Worm (Caenorhabditis elegans) whole organism, L1 larva: ENCODE data around the gene vha-8.
A peak's percentile ranks its signal among the peaks of the same experiment; 100 is the strongest.

Source experiments
- C04F5.9 ChIP-seq: sonication (generic microtip); optimal IDR thresholded peaks from 2 replicates; lab custom pipeline; 2016; ENCODE audit warnings: missing genetic modification characterization, missing compliant biosample characterization
- C16A3.4 ChIP-seq: fragments of 150-350 bp; optimal IDR thresholded peaks from 2 replicates; lab custom pipeline; 2014; ENCODE audit warnings: missing biosample characterization, missing genetic modification characterization
- F16B12.6 ChIP-seq: fragments of 150-350 bp; optimal IDR thresholded peaks from 2 replicates; lab custom pipeline; 2014; ENCODE audit warnings: missing biosample characterization, missing genetic modification characterization
- Y116A8C.19 ChIP-seq: sonication (generic microtip); optimal IDR thresholded peaks from 2 replicates; lab custom pipeline; 2016; ENCODE audit warnings: missing compliant biosample characterization, missing genetic modification characterization, borderline replicate concordance
- alr-1 ChIP-seq: fragments of 200-800 bp; sonication (Bioruptor generic); optimal IDR thresholded peaks from 2 replicates; lab custom pipeline; 2018; ENCODE audit warnings: borderline replicate concordance, mild to moderate bottlenecking, missing genetic modification characterization, missing compliant biosample characterization
- ama-1 ChIP-seq: fragments of 150-350 bp; optimal IDR thresholded peaks from 2 replicates; lab custom pipeline; 2014
- blmp-1 ChIP-seq: fragments of 150-350 bp; optimal IDR thresholded peaks from 2 replicates; lab custom pipeline; 2014; ENCODE audit warnings: missing biosample characterization, missing genetic modification characterization
- ceh-63 ChIP-seq: fragments of 200-800 bp; sonication (Bioruptor generic); optimal IDR thresholded peaks from 2 replicates; lab custom pipeline; 2018; ENCODE audit warnings: mild to moderate bottlenecking, missing genetic modification characterization, missing compliant biosample characterization
- ceh-8 ChIP-seq: fragments of 200-800 bp; sonication (Bioruptor generic); optimal IDR thresholded peaks from 2 replicates; lab custom pipeline; 2018; ENCODE audit warnings: mild to moderate bottlenecking, missing genetic modification characterization, moderate library complexity, missing compliant biosample characterization
- ceh-82 ChIP-seq, 3 experiments: fragments of 150-350 bp in 1 of 3; sonication (generic microtip) in 2 of 3; optimal IDR thresholded peaks; 2 replicates each; lab custom pipeline; 2014 to 2017; ENCODE audit warnings: missing biosample characterization in 3 of 3, missing genetic modification characterization in 3 of 3
- ceh-88 ChIP-seq: fragments of 200-800 bp; sonication (Bioruptor generic); IDR thresholded peaks from 2 replicates; pipeline ENCODE4 v1.3.6; 2022; ENCODE audit warnings: missing genetic modification characterization, missing compliant biosample characterization
- dsc-1 ChIP-seq: sonication (generic microtip); optimal IDR thresholded peaks from 2 replicates; lab custom pipeline; 2016; ENCODE audit warnings: mild to moderate bottlenecking, missing genetic modification characterization, missing compliant biosample characterization
- efl-1 ChIP-seq, 4 experiments: fragments of 150-350 bp; optimal IDR thresholded peaks in 3 of 4; peaks in 1 of 4; 1 replicate in 1 of 4; 2 replicates in 3 of 4; lab custom pipeline; 2014; ENCODE audit warnings: missing biosample characterization in 2 of 4, missing genetic modification characterization in 2 of 4, missing genetic modification reagents in 2 of 4
- efl-3 ChIP-seq: fragments of 200-800 bp; sonication (Bioruptor generic); optimal IDR thresholded peaks from 2 replicates; lab custom pipeline; 2018; ENCODE audit warnings: mild to moderate bottlenecking, missing genetic modification characterization, missing compliant biosample characterization
- elt-2 ChIP-seq: sonication (generic microtip); optimal IDR thresholded peaks from 2 replicates; lab custom pipeline; 2016; ENCODE audit warnings: missing genetic modification characterization, mild to moderate bottlenecking, inconsistent platforms, missing compliant biosample characterization, missing genetic modification reagents
- elt-3 ChIP-seq, 6 experiments: fragments of 150-350 bp in 1 of 6; sonication (generic microtip); optimal IDR thresholded peaks; 2 replicates each; lab custom pipeline; 2017 to 2018; ENCODE audit warnings: missing biosample characterization in 6 of 6, missing genetic modification characterization in 6 of 6, inconsistent platforms in 1 of 6
- fos-1 ChIP-seq: fragments of 150-350 bp; optimal IDR thresholded peaks from 2 replicates; lab custom pipeline; 2014; ENCODE audit warnings: missing biosample characterization, missing genetic modification characterization
- grh-1 ChIP-seq: fragments of 200-800 bp; sonication (Bioruptor generic); IDR thresholded peaks from 2 replicates; pipeline ENCODE4 v1.3.6; 2022; ENCODE audit warnings: missing genetic modification reagents, missing genetic modification characterization, missing compliant biosample characterization
- hlh-17 ChIP-seq: fragments of 200-800 bp; sonication (Bioruptor generic); optimal IDR thresholded peaks from 2 replicates; lab custom pipeline; 2018; ENCODE audit warnings: missing genetic modification characterization, mild to moderate bottlenecking, missing compliant biosample characterization, moderate library complexity, borderline replicate concordance
- irx-1 ChIP-seq: sonication (generic microtip); optimal IDR thresholded peaks from 2 replicates; lab custom pipeline; 2016; ENCODE audit warnings: missing genetic modification characterization, missing compliant biosample characterization
- lin-13 ChIP-seq: fragments of 150-350 bp; optimal IDR thresholded peaks from 2 replicates; lab custom pipeline; 2014; ENCODE audit warnings: missing biosample characterization, missing genetic modification reagents, missing genetic modification characterization
- lin-35 ChIP-seq, 2 experiments: fragments of 150-350 bp; optimal IDR thresholded peaks; 2 replicates each; lab custom pipeline; 2014; ENCODE audit warnings: missing biosample characterization in 2 of 2, missing genetic modification characterization in 2 of 2, missing genetic modification reagents in 2 of 2
- lin-39 ChIP-seq: fragments of 150-350 bp; optimal IDR thresholded peaks from 2 replicates; lab custom pipeline; 2014; ENCODE audit warnings: missing biosample characterization, missing genetic modification reagents, missing genetic modification characterization
- lsy-2 ChIP-seq, 2 experiments: fragments of 150-350 bp; optimal IDR thresholded peaks; 2 replicates each; lab custom pipeline; 2014; ENCODE audit warnings: missing biosample characterization in 2 of 2, missing genetic modification characterization in 2 of 2
- mab-9 ChIP-seq: fragments of 200-800 bp; sonication (Bioruptor generic); IDR thresholded peaks from 2 replicates; pipeline ENCODE4 v1.3.6; 2022; ENCODE audit warnings: missing genetic modification reagents, missing genetic modification characterization, missing compliant biosample characterization
- mdl-1 ChIP-seq, 2 experiments: fragments of 150-350 bp; optimal IDR thresholded peaks; 2 replicates each; lab custom pipeline; 2014 to 2017; ENCODE audit warnings: missing biosample characterization in 2 of 2, missing genetic modification characterization in 2 of 2, inconsistent platforms in 1 of 2
- mef-2 ChIP-seq: fragments of 150-350 bp; optimal IDR thresholded peaks from 2 replicates; lab custom pipeline; 2014; ENCODE audit warnings: missing biosample characterization, missing genetic modification characterization
- nhr-12 ChIP-seq: sonication (generic microtip); optimal IDR thresholded peaks from 2 replicates; lab custom pipeline; 2017; ENCODE audit warnings: missing biosample characterization, missing genetic modification characterization
- nhr-19 ChIP-seq: fragments of 200-800 bp; sonication (Bioruptor generic); conservative IDR thresholded peaks from 2 replicates; pipeline ENCODE4 v1.3.6; 2022; ENCODE audit warnings: missing genetic modification characterization, missing compliant biosample characterization
- nhr-28 ChIP-seq: fragments of 150-350 bp; optimal IDR thresholded peaks from 2 replicates; lab custom pipeline; 2014; ENCODE audit warnings: missing biosample characterization, missing genetic modification characterization
- nhr-71 ChIP-seq: sonication (generic microtip); optimal IDR thresholded peaks from 2 replicates; lab custom pipeline; 2016; ENCODE audit warnings: mild to moderate bottlenecking, missing genetic modification characterization, moderate library complexity, missing compliant biosample characterization
- nhr-85 ChIP-seq: sonication (generic microtip); peaks from one replicate; lab custom pipeline; 2016; ENCODE audit warnings: missing genetic modification characterization, inconsistent platforms, missing compliant biosample characterization
- pax-3 ChIP-seq: fragments of 200-800 bp; sonication (Bioruptor generic); optimal IDR thresholded peaks from 2 replicates; lab custom pipeline; 2018; ENCODE audit warnings: mild to moderate bottlenecking, missing genetic modification characterization, moderate library complexity, missing compliant biosample characterization
- pqm-1 ChIP-seq: sonication (generic microtip); optimal IDR thresholded peaks from 3 replicates; lab custom pipeline; 2017; ENCODE audit warnings: missing biosample characterization, missing genetic modification characterization
- rnt-1 ChIP-seq: sonication (generic microtip); optimal IDR thresholded peaks from 2 replicates; lab custom pipeline; 2016; ENCODE audit warnings: mild to moderate bottlenecking, missing genetic modification characterization, moderate library complexity, missing compliant biosample characterization
- skn-1 ChIP-seq: fragments of 150-350 bp; optimal IDR thresholded peaks from 2 replicates; lab custom pipeline; 2014; ENCODE audit warnings: missing biosample characterization, missing genetic modification characterization
- snpc-4 ChIP-seq: fragments of 150-350 bp; optimal IDR thresholded peaks from 2 replicates; lab custom pipeline; 2014; ENCODE audit warnings: missing biosample characterization, missing genetic modification characterization
- snu-23 ChIP-seq: sonication (generic microtip); optimal IDR thresholded peaks from 2 replicates; lab custom pipeline; 2016; ENCODE audit warnings: missing genetic modification characterization, missing compliant biosample characterization
- sptf-1 ChIP-seq: fragments of 150-350 bp; optimal IDR thresholded peaks from 2 replicates; lab custom pipeline; 2014; ENCODE audit warnings: missing biosample characterization, missing genetic modification characterization
- swsn-7 ChIP-seq: sonication (generic microtip); optimal IDR thresholded peaks from 2 replicates; lab custom pipeline; 2016; ENCODE audit warnings: missing genetic modification characterization, missing compliant biosample characterization
- tbx-2 ChIP-seq: sonication (generic microtip); optimal IDR thresholded peaks from 2 replicates; lab custom pipeline; 2016; ENCODE audit warnings: missing genetic modification characterization, missing compliant biosample characterization
- unc-86 ChIP-seq: sonication (generic microtip); optimal IDR thresholded peaks from 2 replicates; lab custom pipeline; 2016; ENCODE audit warnings: missing genetic modification characterization, missing compliant biosample characterization
- zag-1 ChIP-seq: fragments of 150-350 bp; optimal IDR thresholded peaks from 2 replicates; lab custom pipeline; 2014; ENCODE audit warnings: missing biosample characterization, missing genetic modification characterization
- ztf-4 ChIP-seq: fragments of 150-350 bp; optimal IDR thresholded peaks from 2 replicates; lab custom pipeline; 2014; ENCODE audit warnings: missing biosample characterization, missing genetic modification characterization

The vha-8 gene

DNA sequence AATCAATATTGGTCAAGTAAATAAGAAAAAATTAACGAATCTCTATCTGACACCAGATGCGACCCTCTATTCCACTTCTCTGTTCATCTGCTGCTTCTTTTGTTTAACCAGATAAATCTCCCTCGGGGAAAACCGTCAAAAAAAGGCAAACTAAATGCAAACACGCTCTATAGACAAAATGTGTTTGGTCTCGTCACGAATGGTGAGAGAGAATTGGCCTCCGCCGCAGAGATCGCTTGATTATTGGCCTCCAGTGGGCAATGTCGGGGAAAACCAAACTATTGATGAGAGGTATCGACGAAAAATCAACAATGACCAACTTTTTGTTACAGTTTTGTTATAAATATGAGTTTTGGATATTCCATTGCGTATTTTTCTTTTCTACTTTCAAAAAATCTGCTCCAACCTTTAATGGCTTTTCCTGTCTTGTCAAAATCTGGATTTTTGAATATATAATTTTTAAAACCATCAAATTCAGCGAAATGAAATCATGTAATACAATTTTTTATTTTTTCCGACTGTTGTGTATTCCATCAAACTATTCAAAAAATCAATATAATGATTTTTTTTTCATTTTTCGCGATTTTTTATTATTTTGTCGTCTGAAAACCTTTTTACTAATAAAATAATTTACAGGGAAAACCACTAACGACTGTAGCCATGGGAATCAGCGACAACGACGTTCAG is at the start of gene vha-8, which contains the start of gene C17H12.2 (continued):
- TF ChIP-seq elt-2 (tag; lab: Kevin White, UChicago) (peak; percentile 7), ceh-8 (GFP tag; lab: Kevin White, UChicago) (peak; percentile 54), mab-9 (peak; percentile 61), irx-1 (tag; lab: Kevin White, UChicago) (peak; percentile 76), efl-3 (GFP tag; lab: Kevin White, UChicago) (no peak), snu-23 (peak; percentile 98), nhr-12 (tag; lab: Kevin White, UChicago) (no peak), nhr-19 (GFP tag; lab: Robert Waterston, UW) (peak; percentile 90), ama-1 (lab: Kevin White, UChicago) (peak; percentile 29), dsc-1 (peak; percentile 89), lin-39 (tag; lab: Kevin White, UChicago) (peak; percentile 78), mdl-1 (tag; optimal IDR thresholded peaks at IDR 0.05; lab: Kevin White, UChicago) (peak in 1 of 2 experiments; percentile 85), unc-86 (tag; lab: Kevin White, UChicago) (peak; percentile 85), ceh-82 (tag; optimal IDR thresholded peaks at IDR 0.05; lab: Kevin White, UChicago) (peak; percentile 82 to 98 (median 84)), efl-1 (optimal IDR thresholded peaks at IDR 0.05; lab: Kevin White, UChicago) (peak; percentile 90 to 95), efl-1 (GFP tag; optimal IDR thresholded peaks at IDR 0.05 in 1 of 2; lab: Kevin White, UChicago) (peak; percentile 81 to 98), tbx-2 (tag; lab: Kevin White, UChicago) (peak; percentile 93), lin-13 (GFP tag; lab: Kevin White, UChicago) (peak; percentile 93), hlh-17 (GFP tag; lab: Kevin White, UChicago) (no peak), pax-3 (tag; lab: Kevin White, UChicago) (peak; percentile 62), C04F5.9 (tag; lab: Kevin White, UChicago) (peak; percentile 76), nhr-85 (peak; percentile 94), C16A3.4 (peak; percentile 98), blmp-1 (tag; lab: Kevin White, UChicago) (peak; percentile 93), nhr-71 (tag; lab: Kevin White, UChicago) (peak; percentile 96), skn-1 (tag; lab: Kevin White, UChicago) (peak; percentile 88), fos-1 (tag; lab: Kevin White, UChicago) (peak; percentile 92), lsy-2 (tag; optimal IDR thresholded peaks at IDR 0.05; lab: Kevin White, UChicago) (peak; percentile 93 to 96), ztf-4 (tag; lab: Kevin White, UChicago) (peak; percentile 79), zag-1 (tag; lab: Kevin White, UChicago) (peak; percentile 75), lin-35 (GFP tag; optimal IDR thresholded peaks at IDR 0.05; lab: Kevin White, UChicago) (peak; percentile 90 to 94), mef-2 (tag; lab: Kevin White, UChicago) (peak; percentile 66), sptf-1 (no peak), nhr-28 (tag; lab: Kevin White, UChicago) (no peak)

DNA sequence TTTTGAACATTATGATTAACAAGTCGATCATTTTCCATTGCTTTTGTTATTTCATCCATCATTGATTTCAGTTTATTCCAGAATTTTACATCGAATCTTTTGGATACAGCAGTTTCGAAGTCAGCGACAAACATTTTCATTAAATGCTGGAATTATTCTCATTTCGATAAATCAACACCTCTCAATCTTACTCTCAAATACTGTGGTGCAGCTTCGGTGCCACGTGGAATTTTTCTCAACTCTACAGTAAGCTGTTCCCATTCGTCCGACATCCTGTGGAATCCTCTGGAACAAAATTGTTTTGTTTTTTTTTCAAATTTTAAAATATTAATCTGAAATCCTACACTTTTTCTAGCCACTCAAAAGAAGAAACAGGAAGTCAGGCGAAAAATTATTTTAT is 48.7 kb upstream of the vha-8 start, which contains the start of gene smg-7:
Gene smg-7, minus strand, starts transcription at position 285 of the 400 bp plus-strand sequence.
- TF ChIP-seq F16B12.6 (tag; lab: Kevin White, UChicago) = no peak
- TF ChIP-seq nhr-85 = peak; percentile 31
- TF ChIP-seq ceh-63 (GFP tag; lab: Kevin White, UChicago) = no peak

DNA sequence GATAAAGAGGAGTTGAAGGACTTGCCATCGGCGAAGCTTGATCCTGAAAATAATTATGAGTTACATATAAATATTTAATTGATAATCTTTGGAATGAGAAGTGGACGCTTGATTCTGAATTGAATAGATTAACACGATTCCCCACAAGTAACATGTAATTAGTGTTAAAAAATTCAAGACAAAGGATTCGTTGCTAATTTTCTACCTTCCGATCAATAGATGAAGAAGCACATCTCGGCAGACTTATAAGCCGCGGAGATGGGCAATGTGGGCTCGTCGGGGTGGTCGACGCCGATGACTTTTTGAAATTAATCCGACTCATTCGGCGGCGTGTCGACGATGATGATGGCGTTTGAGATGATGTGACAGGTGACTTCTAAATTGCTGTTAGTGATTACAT is 43.8 kb upstream of the vha-8 start:
- no peak for TF ChIP-seq efl-1 (optimal IDR thresholded peaks at IDR 0.05; lab: Kevin White, UChicago)
- TF ChIP-seq efl-1 (GFP tag; optimal IDR thresholded peaks at IDR 0.05 in 1 of 2; lab: Kevin White, UChicago) = peak in 1 of 2 experiments; percentile 76
- no peak for TF ChIP-seq ceh-88 (GFP tag; lab: Robert Waterston, UW)
- TF ChIP-seq, all 84 proteins: peak for 1

DNA sequence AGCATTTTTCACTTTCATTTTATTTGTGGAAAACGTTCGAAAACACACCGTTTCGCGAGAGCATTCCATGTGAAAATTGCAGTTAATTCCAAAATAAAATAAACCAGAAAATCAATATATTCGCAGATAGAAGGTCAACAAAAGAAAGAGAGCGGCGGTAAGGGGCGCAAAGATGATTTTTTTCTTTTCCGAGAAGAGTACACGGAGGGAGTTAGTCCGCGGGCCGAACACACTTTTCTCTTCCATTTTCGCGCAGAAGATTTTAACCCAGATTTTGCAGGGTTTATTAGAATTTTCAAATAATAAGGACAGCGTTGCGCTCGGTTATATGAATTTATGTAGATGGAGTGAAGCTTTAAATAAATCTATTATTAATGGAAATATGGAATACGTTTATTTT is 43.2 kb upstream of the vha-8 start:
- TF ChIP-seq efl-1 (optimal IDR thresholded peaks at IDR 0.05; lab: Kevin White, UChicago) = peak in 1 of 2 experiments; percentile 37
- peak; percentile 24 to 71 for TF ChIP-seq efl-1 (GFP tag; optimal IDR thresholded peaks at IDR 0.05 in 1 of 2; lab: Kevin White, UChicago)
- TF ChIP-seq lin-13 (GFP tag; lab: Kevin White, UChicago) = peak; percentile 16
- TF ChIP-seq snu-23 = peak; percentile 65
- TF ChIP-seq snpc-4 = no peak
- TF ChIP-seq alr-1 = no peak
- TF ChIP-seq Y116A8C.19 (tag; lab: Kevin White, UChicago) = no peak
- no peak for TF ChIP-seq grh-1 (GFP tag; lab: Robert Waterston, UW)
- TF ChIP-seq ceh-82 (tag; optimal IDR thresholded peaks at IDR 0.05; lab: Kevin White, UChicago) = no peak
- TF ChIP-seq lin-35 (GFP tag; optimal IDR thresholded peaks at IDR 0.05; lab: Kevin White, UChicago) = peak in 1 of 2 experiments; percentile 20
- TF ChIP-seq hlh-17 (GFP tag; lab: Kevin White, UChicago) = no peak
- peak; percentile 30 for TF ChIP-seq swsn-7 (tag; lab: Kevin White, UChicago)
- peak; percentile 48 for TF ChIP-seq irx-1 (tag; lab: Kevin White, UChicago)
- no peak for TF ChIP-seq pqm-1 (tag; lab: Kevin White, UChicago)
- no peak for TF ChIP-seq elt-3 (tag; optimal IDR thresholded peaks at IDR 0.05; lab: Kevin White, UChicago)
- peak; percentile 88 for TF ChIP-seq rnt-1
- peak; percentile 50 for TF ChIP-seq blmp-1 (tag; lab: Kevin White, UChicago)
